Worm (Caenorhabditis elegans): ENCODE data around the gene srlf-5.

srlf-5 gene

ce11 chrIV:12965074-12965473, 38.5 kb upstream of the srlf-5 start, which contains the start of gene dod-22:
Gene dod-22, plus strand, starts transcription at chrIV:12965374.
- no peak for TF ChIP-seq tbx-11 (GFP tag; IDR thresholded peaks at IDR 0.05)
- TF ChIP-seq hmbx-1 (tag; optimal IDR thresholded peaks at IDR 0.05): no peak
- TF ChIP-seq ama-1 (optimal IDR thresholded peaks at IDR 0.05): no peak
- TF ChIP-seq ceh-13 (GFP tag; optimal IDR thresholded peaks at IDR 0.05): no peak

- no peak for TF ChIP-seq pes-1 (GFP tag; IDR thresholded peaks at IDR 0.05)
- no peak for TF ChIP-seq tra-4 (tag; optimal IDR thresholded peaks at IDR 0.05)
- no peak for TF ChIP-seq scrt-1 (GFP tag; IDR thresholded peaks at IDR 0.05)
- TF ChIP-seq ets-7 (tag; optimal IDR thresholded peaks at IDR 0.05): no peak
- no peak for TF ChIP-seq tbx-11 (GFP tag; IDR thresholded peaks at IDR 0.05)
- no peak for TF ChIP-seq ceh-36 (tag; optimal IDR thresholded peaks at IDR 0.05)
- TF ChIP-seq ama-1 (optimal IDR thresholded peaks at IDR 0.05): no peak
- no peak for TF ChIP-seq ceh-13 (GFP tag; optimal IDR thresholded peaks at IDR 0.05)
- TF ChIP-seq hnd-1 (tag; optimal IDR thresholded peaks at IDR 0.05): no peak
- TF ChIP-seq F13C5.2 (tag; optimal IDR thresholded peaks at IDR 0.05): no peak
- no peak for TF ChIP-seq sea-1 (GFP tag; conservative IDR thresholded peaks at IDR 0.05)
- TF ChIP-seq flt-1 (GFP tag; IDR thresholded peaks at IDR 0.05): no peak
- no peak for TF ChIP-seq B0310.2 (tag; optimal IDR thresholded peaks at IDR 0.05)
- no peak for TF ChIP-seq tbx-37 (GFP tag; conservative IDR thresholded peaks at IDR 0.05)
- TF ChIP-seq hmg-4 (GFP tag; optimal IDR thresholded peaks at IDR 0.05): no peak
- no peak for TF ChIP-seq hmbx-1 (tag; optimal IDR thresholded peaks at IDR 0.05)
- no peak for TF ChIP-seq aly-1 (tag; optimal IDR thresholded peaks at IDR 0.05)
Observed at ce11 chrIV:12964648-12965047, 38.1 kb upstream of the srlf-5 start.

- no peak for TF ChIP-seq aly-1 (tag; optimal IDR thresholded peaks at IDR 0.05)
Observed at ce11 chrIV:12962564-12962963, 36.0 kb upstream of the srlf-5 start, which contains the start of gene F55G11.8. Gene F55G11.8, plus strand, starts transcription at chrIV:12962808.

DNA sequence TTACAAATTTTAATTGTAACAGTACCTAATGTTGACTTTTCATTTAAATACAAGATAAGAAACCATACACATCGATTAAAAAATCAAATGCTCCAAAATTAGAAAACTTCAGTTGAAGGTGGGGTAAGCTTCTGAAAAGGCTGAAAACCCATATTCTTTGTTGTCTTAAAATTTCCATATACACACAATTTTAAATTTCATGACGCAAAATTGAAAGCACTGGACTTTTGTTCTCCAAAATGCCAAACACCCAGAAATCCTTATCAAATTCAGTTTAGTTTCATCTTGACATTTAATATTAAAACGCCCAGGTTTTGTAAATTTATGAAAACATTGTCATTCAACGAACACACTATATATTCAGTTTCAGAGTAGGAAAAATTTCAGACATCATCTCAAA, 33.6 kb upstream of the srlf-5 start, which contains the start of gene F55G11.7:
F55G11.7 (plus strand) TSS at position 301 of the 400 bp plus-strand sequence.
- no peak for TF ChIP-seq hnd-1 (tag; optimal IDR thresholded peaks at IDR 0.05)
- TF ChIP-seq sea-1 (GFP tag; conservative IDR thresholded peaks at IDR 0.05): no peak
- TF ChIP-seq flt-1 (GFP tag; IDR thresholded peaks at IDR 0.05): no peak
- no peak for TF ChIP-seq hmg-4 (GFP tag; optimal IDR thresholded peaks at IDR 0.05)
- TF ChIP-seq tra-4 (tag; optimal IDR thresholded peaks at IDR 0.05): no peak
- no peak for TF ChIP-seq ceh-13 (GFP tag; optimal IDR thresholded peaks at IDR 0.05)
- no peak for TF ChIP-seq tbx-11 (GFP tag; IDR thresholded peaks at IDR 0.05)
- no peak for TF ChIP-seq tbx-37 (GFP tag; conservative IDR thresholded peaks at IDR 0.05)
- TF ChIP-seq aly-1 (tag; optimal IDR thresholded peaks at IDR 0.05): no peak
- no peak for TF ChIP-seq B0310.2 (tag; optimal IDR thresholded peaks at IDR 0.05)
- no peak for TF ChIP-seq scrt-1 (GFP tag; IDR thresholded peaks at IDR 0.05)
- TF ChIP-seq pes-1 (GFP tag; IDR thresholded peaks at IDR 0.05): no peak
- TF ChIP-seq hmbx-1 (tag; optimal IDR thresholded peaks at IDR 0.05): no peak
- TF ChIP-seq ets-7 (tag; optimal IDR thresholded peaks at IDR 0.05): no peak
- TF ChIP-seq ceh-36 (tag; optimal IDR thresholded peaks at IDR 0.05): no peak
- no peak for TF ChIP-seq ama-1 (optimal IDR thresholded peaks at IDR 0.05)

DNA sequence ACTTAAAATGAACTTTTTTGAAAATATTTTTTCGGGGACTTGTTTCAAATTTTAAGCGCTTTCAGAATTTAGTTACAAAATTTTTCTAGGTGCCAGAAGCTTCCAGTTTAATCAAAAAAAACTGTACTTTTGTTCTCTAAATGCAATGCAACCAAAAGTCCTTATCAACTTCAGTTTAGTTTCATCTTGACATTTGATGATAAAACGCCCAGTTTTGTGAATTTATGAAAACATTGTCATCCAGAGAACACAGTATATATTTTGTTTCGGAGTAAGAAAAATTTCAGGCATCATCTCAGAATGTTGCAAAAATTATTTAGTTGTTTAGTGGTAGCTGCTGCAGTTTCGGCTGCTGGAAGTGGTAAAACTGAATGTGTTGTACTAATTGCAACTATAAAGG, 31.2 kb upstream of the srlf-5 start, which contains the start of gene F55G11.6:
F55G11.6 (plus strand) TSS at position 301 of the 400 bp plus-strand sequence.
- TF ChIP-seq tra-4 (tag; optimal IDR thresholded peaks at IDR 0.05) (no peak), ama-1 (optimal IDR thresholded peaks at IDR 0.05) (no peak), B0310.2 (tag; optimal IDR thresholded peaks at IDR 0.05) (no peak), ets-7 (tag; optimal IDR thresholded peaks at IDR 0.05) (no peak), scrt-1 (GFP tag; IDR thresholded peaks at IDR 0.05) (no peak), tbx-37 (GFP tag; conservative IDR thresholded peaks at IDR 0.05) (no peak), F13C5.2 (tag; optimal IDR thresholded peaks at IDR 0.05) (no peak), hmg-4 (GFP tag; optimal IDR thresholded peaks at IDR 0.05) (no peak), tbx-11 (GFP tag; IDR thresholded peaks at IDR 0.05) (no peak), ceh-36 (tag; optimal IDR thresholded peaks at IDR 0.05) (no peak), sea-1 (GFP tag; conservative IDR thresholded peaks at IDR 0.05) (no peak), hnd-1 (tag; optimal IDR thresholded peaks at IDR 0.05) (no peak), hmbx-1 (tag; optimal IDR thresholded peaks at IDR 0.05) (no peak), ceh-13 (GFP tag; optimal IDR thresholded peaks at IDR 0.05) (no peak), flt-1 (GFP tag; IDR thresholded peaks at IDR 0.05) (no peak), aly-1 (tag; optimal IDR thresholded peaks at IDR 0.05) (no peak), pes-1 (GFP tag; IDR thresholded peaks at IDR 0.05) (no peak)

DNA sequence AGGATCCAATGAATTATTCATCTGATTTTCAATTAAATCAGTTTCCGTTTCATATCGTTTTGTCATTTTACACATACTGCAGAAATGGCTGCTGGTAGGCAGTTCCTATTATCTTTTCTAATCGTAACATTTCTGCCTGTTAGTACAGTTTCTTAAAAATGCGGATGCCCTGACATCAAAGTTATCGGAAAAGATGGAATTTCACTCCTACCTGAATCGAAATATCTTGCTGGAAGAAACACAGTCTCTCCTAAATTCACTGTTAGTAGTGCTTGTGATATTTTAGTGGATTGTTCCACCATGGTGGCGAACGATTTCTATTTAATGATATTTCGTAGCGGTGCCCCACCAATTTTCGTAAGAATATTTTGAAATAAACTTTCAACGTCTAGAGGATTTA, 21.9 kb upstream of the srlf-5 start, which contains the start of gene F55G11.10:
F55G11.10 (plus strand) TSS at position 301 of the 400 bp plus-strand sequence.
- TF ChIP-seq tbx-11 (GFP tag; IDR thresholded peaks at IDR 0.05): no peak
- TF ChIP-seq ets-7 (tag; optimal IDR thresholded peaks at IDR 0.05): no peak
- TF ChIP-seq tbx-37 (GFP tag; conservative IDR thresholded peaks at IDR 0.05): no peak
- TF ChIP-seq hmg-4 (GFP tag; optimal IDR thresholded peaks at IDR 0.05): no peak
- no peak for TF ChIP-seq tra-4 (tag; optimal IDR thresholded peaks at IDR 0.05)

- no peak for TF ChIP-seq hnd-1 (tag; optimal IDR thresholded peaks at IDR 0.05)
- TF ChIP-seq F13C5.2 (tag; optimal IDR thresholded peaks at IDR 0.05): no peak
- TF ChIP-seq pes-1 (GFP tag; IDR thresholded peaks at IDR 0.05): no peak
- TF ChIP-seq scrt-1 (GFP tag; IDR thresholded peaks at IDR 0.05): no peak
- TF ChIP-seq ceh-36 (tag; optimal IDR thresholded peaks at IDR 0.05): no peak
- no peak for TF ChIP-seq tra-4 (tag; optimal IDR thresholded peaks at IDR 0.05)
- TF ChIP-seq ets-7 (tag; optimal IDR thresholded peaks at IDR 0.05): no peak
- TF ChIP-seq tbx-11 (GFP tag; IDR thresholded peaks at IDR 0.05): no peak
- no peak for TF ChIP-seq flt-1 (GFP tag; IDR thresholded peaks at IDR 0.05)
- TF ChIP-seq B0310.2 (tag; optimal IDR thresholded peaks at IDR 0.05): no peak
- no peak for TF ChIP-seq aly-1 (tag; optimal IDR thresholded peaks at IDR 0.05)
- no peak for TF ChIP-seq tbx-37 (GFP tag; conservative IDR thresholded peaks at IDR 0.05)
- no peak for TF ChIP-seq hmbx-1 (tag; optimal IDR thresholded peaks at IDR 0.05)
- no peak for TF ChIP-seq hmg-4 (GFP tag; optimal IDR thresholded peaks at IDR 0.05)
- no peak for TF ChIP-seq ama-1 (optimal IDR thresholded peaks at IDR 0.05)
Observed at ce11 chrIV:12946488-12946887, 19.9 kb upstream of the srlf-5 start, which contains the start of gene F55G11.1. Gene F55G11.1, minus strand, starts transcription at chrIV:12946588.

- TF ChIP-seq hmbx-1 (tag; optimal IDR thresholded peaks at IDR 0.05) (no peak), tra-4 (tag; optimal IDR thresholded peaks at IDR 0.05) (no peak), ets-7 (tag; optimal IDR thresholded peaks at IDR 0.05) (no peak), hnd-1 (tag; optimal IDR thresholded peaks at IDR 0.05) (no peak), ceh-36 (tag; optimal IDR thresholded peaks at IDR 0.05) (no peak), F13C5.2 (tag; optimal IDR thresholded peaks at IDR 0.05) (no peak), ama-1 (optimal IDR thresholded peaks at IDR 0.05) (no peak), tbx-37 (GFP tag; conservative IDR thresholded peaks at IDR 0.05) (no peak), scrt-1 (GFP tag; IDR thresholded peaks at IDR 0.05) (no peak), sea-1 (GFP tag; conservative IDR thresholded peaks at IDR 0.05) (no peak), flt-1 (GFP tag; IDR thresholded peaks at IDR 0.05) (no peak), tbx-11 (GFP tag; IDR thresholded peaks at IDR 0.05) (no peak), ceh-13 (GFP tag; optimal IDR thresholded peaks at IDR 0.05) (no peak), hmg-4 (GFP tag; optimal IDR thresholded peaks at IDR 0.05) (no peak), B0310.2 (tag; optimal IDR thresholded peaks at IDR 0.05) (no peak), aly-1 (tag; optimal IDR thresholded peaks at IDR 0.05) (no peak), pes-1 (GFP tag; IDR thresholded peaks at IDR 0.05) (no peak)
Observed at ce11 chrIV:12942633-12943032, 16.1 kb upstream of the srlf-5 start, which contains the start of gene dct-19. Gene dct-19, plus strand, starts transcription at chrIV:12942933.

Measured in whole organism, early embryonic.